Worm (Caenorhabditis elegans) whole organism, young adult: Measurements from ENCODE around the gene C32D5.7.

ENCODE experiments used
- B0019.2 ChIP-seq: fragments of 200-800 bp; sonication (Bioruptor generic); conservative IDR thresholded peaks from 2 replicates; pipeline ENCODE4 v1.3.6; 2022; ENCODE audit warnings: missing genetic modification reagents, missing genetic modification characterization, missing compliant biosample characterization
- C17E4.6 ChIP-seq: fragments of 200-800 bp; sonication (Bioruptor generic); IDR thresholded peaks from 2 replicates; pipeline ENCODE4 v1.3.6; 2022; ENCODE audit warnings: missing genetic modification reagents, missing genetic modification characterization, missing compliant biosample characterization
- F10E7.11 ChIP-seq: sonication (generic microtip); optimal IDR thresholded peaks from 2 replicates; lab custom pipeline; 2017; ENCODE audit warnings: mild to moderate bottlenecking, missing genetic modification characterization, moderate library complexity, missing compliant biosample characterization
- F33H1.4 ChIP-seq: fragments of 200-800 bp; sonication (Bioruptor generic); IDR thresholded peaks from 2 replicates; pipeline ENCODE4 v1.3.6; 2022; ENCODE audit warnings: missing genetic modification reagents, missing genetic modification characterization, missing compliant biosample characterization
- F39B2.1 ChIP-seq: fragments of 200-800 bp; sonication (Bioruptor generic); IDR thresholded peaks from 2 replicates; pipeline ENCODE4 v1.3.6; 2022; ENCODE audit warnings: missing genetic modification reagents, missing genetic modification characterization, missing compliant biosample characterization
- F49E8.2 ChIP-seq: sonication (generic microtip); optimal IDR thresholded peaks from 3 replicates; lab custom pipeline; 2017; ENCODE audit warnings: missing genetic modification characterization, mild to moderate bottlenecking, missing compliant biosample characterization, antibody characterized with exemption, moderate library complexity; ENCODE audit not compliant: insufficient read depth
- F52B5.7 ChIP-seq: sonication (generic microtip); optimal IDR thresholded peaks from 2 replicates; lab custom pipeline; 2016; ENCODE audit warnings: mild to moderate bottlenecking, missing genetic modification characterization, missing compliant biosample characterization
- F55B11.4 ChIP-seq: sonication (generic microtip); optimal IDR thresholded peaks from 2 replicates; lab custom pipeline; 2016; ENCODE audit warnings: missing compliant biosample characterization, missing genetic modification characterization, borderline replicate concordance; ENCODE audit not compliant: insufficient read depth
- F57C9.4 ChIP-seq: sonication (generic microtip); optimal IDR thresholded peaks from 2 replicates; lab custom pipeline; 2017; ENCODE audit warnings: mild to moderate bottlenecking, missing genetic modification characterization, missing compliant biosample characterization
- K11D2.4 ChIP-seq: fragments of 200-800 bp; sonication (Bioruptor generic); IDR thresholded peaks from 2 replicates; pipeline ENCODE4 v1.3.6; 2022; ENCODE audit warnings: missing genetic modification reagents, missing genetic modification characterization, missing compliant biosample characterization
- T07F8.4 ChIP-seq: sonication (generic microtip); optimal IDR thresholded peaks from 2 replicates; lab custom pipeline; 2016; ENCODE audit warnings: mild to moderate bottlenecking, missing genetic modification characterization, moderate library complexity, missing compliant biosample characterization
- Y53F4B.3 ChIP-seq: fragments of 200-800 bp; sonication (Bioruptor generic); IDR thresholded peaks from 2 replicates; pipeline ENCODE4 v1.3.6; 2022; ENCODE audit warnings: missing genetic modification reagents, missing genetic modification characterization, missing compliant biosample characterization
- Y53G8AR.9 ChIP-seq: fragments of 200-800 bp; sonication (Bioruptor generic); conservative IDR thresholded peaks from 2 replicates; pipeline ENCODE4 v1.3.6; 2022; ENCODE audit warnings: missing genetic modification reagents, missing genetic modification characterization, missing compliant biosample characterization
- Y67H2A.10 ChIP-seq: fragments of 200-800 bp; sonication (Bioruptor generic); conservative IDR thresholded peaks from 2 replicates; pipeline ENCODE4 v1.3.6; 2022; ENCODE audit warnings: missing genetic modification reagents, missing genetic modification characterization, missing compliant biosample characterization
- Y95B8A.8 ChIP-seq: fragments of 200-800 bp; sonication (Bioruptor generic); IDR thresholded peaks from 2 replicates; pipeline ENCODE4 v1.3.6; 2022; ENCODE audit warnings: missing genetic modification reagents, missing genetic modification characterization, missing compliant biosample characterization
- akir-1 ChIP-seq: fragments of 200-800 bp; sonication (Bioruptor generic); optimal IDR thresholded peaks from 2 replicates; lab custom pipeline; 2018; ENCODE audit warnings: mild to moderate bottlenecking, missing genetic modification characterization, moderate library complexity, missing compliant biosample characterization
- atf-7 ChIP-seq: sonication (generic microtip); optimal IDR thresholded peaks from 2 replicates; lab custom pipeline; 2017; ENCODE audit warnings: mild to moderate bottlenecking, missing genetic modification characterization, missing compliant biosample characterization
- athp-1 ChIP-seq: sonication (generic microtip); optimal IDR thresholded peaks from 2 replicates; lab custom pipeline; 2017; ENCODE audit warnings: mild to moderate bottlenecking, missing genetic modification characterization, missing compliant biosample characterization
- attf-5 ChIP-seq: fragments of 200-800 bp; sonication (Bioruptor generic); optimal IDR thresholded peaks from 2 replicates; lab custom pipeline; 2018; ENCODE audit warnings: mild to moderate bottlenecking, missing genetic modification characterization, missing compliant biosample characterization
- cebp-1 ChIP-seq, 2 experiments: fragments of 200-800 bp in 1 of 2; sonication (Bioruptor generic) in 1 of 2; sonication (generic microtip) in 1 of 2; IDR thresholded peaks in 1 of 2; optimal IDR thresholded peaks in 1 of 2; 2 replicates each; pipeline versions ENCODE4 v1.3.6 to Lab custom; 2017 to 2022; ENCODE audit warnings: missing compliant biosample characterization in 2 of 2, missing genetic modification characterization in 2 of 2, mild to moderate bottlenecking in 1 of 2, missing genetic modification reagents in 1 of 2, moderate library complexity in 1 of 2
- ceh-27 ChIP-seq: fragments of 200-800 bp; sonication (Bioruptor generic); optimal IDR thresholded peaks from 2 replicates; lab custom pipeline; 2018; ENCODE audit warnings: mild to moderate bottlenecking, missing genetic modification characterization, moderate library complexity, missing compliant biosample characterization
- ceh-79 ChIP-seq: sonication (generic microtip); optimal IDR thresholded peaks from 2 replicates; lab custom pipeline; 2017; ENCODE audit warnings: mild to moderate bottlenecking, missing genetic modification characterization, missing compliant biosample characterization
- dox-1 ChIP-seq: fragments of 200-800 bp; sonication (Bioruptor generic); IDR thresholded peaks from 2 replicates; pipeline ENCODE4 v1.3.6; 2022; ENCODE audit warnings: missing genetic modification reagents, missing genetic modification characterization, missing compliant biosample characterization
- egl-18 ChIP-seq: fragments of 200-800 bp; sonication (Bioruptor generic); IDR thresholded peaks from 2 replicates; pipeline ENCODE4 v1.3.6; 2022; ENCODE audit warnings: missing genetic modification reagents, missing genetic modification characterization, missing compliant biosample characterization
- ekl-4 ChIP-seq: fragments of 200-800 bp; sonication (Bioruptor generic); IDR thresholded peaks from 2 replicates; pipeline ENCODE4 v1.3.6; 2022; ENCODE audit warnings: missing genetic modification reagents, missing genetic modification characterization, missing compliant biosample characterization
- hmg-1.2 ChIP-seq: fragments of 200-800 bp; sonication (Bioruptor generic); IDR thresholded peaks from 2 replicates; pipeline ENCODE4 v1.3.6; 2022; ENCODE audit warnings: missing genetic modification reagents, missing genetic modification characterization, missing compliant biosample characterization
- let-607 ChIP-seq, 2 experiments: fragments of 200-800 bp in 1 of 2; sonication (Bioruptor generic) in 1 of 2; sonication (generic microtip) in 1 of 2; optimal IDR thresholded peaks; 2 replicates each; lab custom pipeline; 2016 to 2018; ENCODE audit warnings: mild to moderate bottlenecking in 2 of 2, missing compliant biosample characterization in 2 of 2, missing genetic modification characterization in 2 of 2, moderate library complexity in 2 of 2, missing genotype in 1 of 2
- lin-40 ChIP-seq: sonication (generic microtip); optimal IDR thresholded peaks from 2 replicates; lab custom pipeline; 2016; ENCODE audit warnings: missing genetic modification characterization, mild to moderate bottlenecking, missing compliant biosample characterization, missing genotype, missing genetic modification reagents
- madf-10 ChIP-seq: sonication (generic microtip); optimal IDR thresholded peaks from 2 replicates; lab custom pipeline; 2016; ENCODE audit warnings: mild to moderate bottlenecking, missing genetic modification characterization, missing compliant biosample characterization
- madf-8 ChIP-seq: fragments of 200-800 bp; sonication (Bioruptor generic); conservative IDR thresholded peaks from 2 replicates; pipeline ENCODE4 v1.3.6; 2022; ENCODE audit warnings: missing genetic modification reagents, missing genetic modification characterization, missing compliant biosample characterization
- mel-28 ChIP-seq: sonication (generic microtip); optimal IDR thresholded peaks from 2 replicates; lab custom pipeline; 2016; ENCODE audit warnings: borderline replicate concordance, mild to moderate bottlenecking, missing genetic modification characterization, missing compliant biosample characterization
- mxl-1 ChIP-seq: sonication (generic microtip); optimal IDR thresholded peaks from 2 replicates; lab custom pipeline; 2016; ENCODE audit warnings: missing genetic modification characterization, missing compliant biosample characterization
- nfya-2 ChIP-seq: fragments of 200-800 bp; sonication (Bioruptor generic); IDR thresholded peaks from 2 replicates; pipeline ENCODE4 v1.3.6; 2022; ENCODE audit warnings: missing genetic modification reagents, missing genetic modification characterization, missing compliant biosample characterization
- nhr-120 ChIP-seq: fragments of 200-800 bp; sonication (Bioruptor generic); IDR thresholded peaks from 2 replicates; pipeline ENCODE4 v1.3.6; 2022; ENCODE audit warnings: missing genetic modification characterization, missing compliant biosample characterization
- nhr-80 ChIP-seq: sonication (generic microtip); optimal IDR thresholded peaks from 2 replicates; lab custom pipeline; 2016; ENCODE audit warnings: missing genetic modification characterization, missing compliant biosample characterization
- nhr-90 ChIP-seq: sonication (generic microtip); optimal IDR thresholded peaks from 2 replicates; lab custom pipeline; 2016; ENCODE audit warnings: missing genotype, mild to moderate bottlenecking, missing genetic modification characterization, missing compliant biosample characterization
- pha-4 ChIP-seq: fragments of 150-350 bp; sonication (generic microtip); optimal IDR thresholded peaks from 2 replicates; lab custom pipeline; 2014; ENCODE audit warnings: missing biosample characterization, missing genetic modification reagents, missing genetic modification characterization
- rcor-1 ChIP-seq: fragments of 200-800 bp; sonication (Bioruptor generic); IDR thresholded peaks from 2 replicates; pipeline ENCODE4 v1.3.6; 2022; ENCODE audit warnings: missing genetic modification reagents, missing genetic modification characterization, missing compliant biosample characterization
- rpc-1 ChIP-seq, 2 experiments: fragments of 150-350 bp in 1 of 2; sonication (generic microtip) in 1 of 2; optimal IDR thresholded peaks; 2 replicates each; lab custom pipeline; 2014 to 2018; ENCODE audit warnings: missing biosample characterization in 1 of 2, missing genetic modification characterization in 1 of 2, missing genetic modification reagents in 1 of 2, missing genotype in 1 of 2
- snpc-1.3 ChIP-seq: sonication (generic microtip); optimal IDR thresholded peaks from 2 replicates; lab custom pipeline; 2017; ENCODE audit warnings: missing genetic modification characterization, mild to moderate bottlenecking, missing compliant biosample characterization, antibody characterized with exemption, moderate library complexity, missing genotype, missing genetic modification reagents; ENCODE audit not compliant: insufficient read depth
- tbx-9 ChIP-seq: sonication (generic microtip); optimal IDR thresholded peaks from 2 replicates; lab custom pipeline; 2016; ENCODE audit warnings: borderline replicate concordance, missing genetic modification characterization, inconsistent platforms, missing compliant biosample characterization
- unc-62 ChIP-seq: fragments of 150-350 bp; optimal IDR thresholded peaks from 2 replicates; lab custom pipeline; 2014; ENCODE audit warnings: missing biosample characterization, missing genetic modification reagents, missing genetic modification characterization
- xnd-1 ChIP-seq: sonication (generic microtip); optimal IDR thresholded peaks from 2 replicates; lab custom pipeline; 2016; ENCODE audit warnings: missing genotype, missing genetic modification reagents, missing genetic modification characterization, missing compliant biosample characterization
- ztf-18 ChIP-seq: sonication (generic microtip); optimal IDR thresholded peaks from 2 replicates; lab custom pipeline; 2016; ENCODE audit warnings: missing genotype, mild to moderate bottlenecking, missing genetic modification characterization, missing compliant biosample characterization
- ztf-22 ChIP-seq: fragments of 200-800 bp; sonication (Bioruptor generic); optimal IDR thresholded peaks from 2 replicates; lab custom pipeline; 2018; ENCODE audit warnings: mild to moderate bottlenecking, missing genetic modification characterization, moderate library complexity, missing compliant biosample characterization

The C32D5.7 gene

DNA sequence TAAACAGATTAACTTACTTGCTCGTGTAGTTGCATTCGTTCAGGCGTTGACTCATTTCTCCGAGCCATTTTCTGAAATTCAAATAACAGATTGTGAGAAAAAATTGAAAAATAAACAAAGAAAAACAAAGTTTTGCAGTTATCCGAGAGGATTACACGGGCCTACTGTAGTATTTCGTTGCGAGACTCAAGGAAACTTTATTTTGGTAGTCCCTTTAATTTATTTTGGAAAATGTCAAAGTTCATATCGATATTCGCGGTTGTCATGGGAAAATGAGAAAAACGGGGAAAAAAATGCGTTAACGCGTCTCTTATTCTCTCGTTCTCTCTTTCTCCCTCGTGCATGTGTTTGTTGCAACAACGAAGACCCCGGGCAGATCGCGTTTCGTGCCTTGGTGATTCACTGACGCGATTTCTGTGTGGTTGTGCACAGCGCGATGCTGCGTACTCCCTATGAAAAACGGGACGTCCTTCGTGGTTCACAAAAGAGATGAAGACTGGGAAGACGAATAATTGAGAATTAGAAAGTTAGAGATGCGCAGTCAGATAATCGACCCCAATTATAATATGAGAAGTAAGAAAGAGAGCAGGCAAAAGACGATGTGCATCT lies 8.5 kb downstream of the C32D5.7 start, which contains the start of gene set-4 (continued):
- TF ChIP-seq tbx-9 (tag; lab: Kevin White, UChicago) (no peak), F49E8.2 (no peak), nfya-2 (GFP tag; lab: Robert Waterston, UW) (no peak), B0019.2 (GFP tag; lab: Robert Waterston, UW) (no peak; the same call in 1 of the 2 replicates), snpc-1.3 (no peak), nhr-120 (GFP tag; lab: Robert Waterston, UW) (no peak), F55B11.4 (no peak), hmg-1.2 (peak; percentile 68), F52B5.7 (no peak)

DNA sequence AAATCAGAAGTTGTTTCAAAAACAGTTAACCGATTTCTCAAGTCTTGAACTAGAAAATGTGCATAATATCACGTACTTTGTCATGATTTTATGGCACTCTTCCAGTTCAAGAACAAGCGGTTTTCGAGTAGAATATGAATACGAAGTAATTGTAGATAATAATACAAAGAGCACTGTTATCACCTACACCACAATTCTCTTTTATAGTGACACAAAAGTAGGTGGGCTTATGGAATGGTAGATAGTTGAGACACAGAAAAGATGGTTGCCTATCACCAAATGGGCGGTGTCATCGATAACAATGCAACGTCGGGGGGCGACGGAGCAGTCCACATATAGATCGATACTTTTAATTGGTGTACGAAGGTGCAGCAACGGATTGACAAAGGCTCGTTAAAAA lies 11.2 kb downstream of the C32D5.7 start:
- TF ChIP-seq Y67H2A.10 (GFP tag; lab: Robert Waterston, UW): no peak
- peak; percentile 62 for TF ChIP-seq ztf-22 (GFP tag; lab: Kevin White, UChicago)
- no peak for TF ChIP-seq ekl-4 (GFP tag; lab: Robert Waterston, UW)
- TF ChIP-seq ceh-79 (tag; lab: Kevin White, UChicago): no peak
- TF ChIP-seq ceh-27 (GFP tag; lab: Kevin White, UChicago): no peak
- no peak for TF ChIP-seq mel-28 (tag; lab: Kevin White, UChicago)
- no peak for TF ChIP-seq F57C9.4 (tag; lab: Kevin White, UChicago)
- no peak for TF ChIP-seq F52B5.7
- no peak for TF ChIP-seq rcor-1 (GFP tag; lab: Robert Waterston, UW)
- TF ChIP-seq Y95B8A.8: no peak
- TF ChIP-seq egl-18 (GFP tag; lab: Robert Waterston, UW): no peak
- TF ChIP-seq athp-1 (tag; lab: Kevin White, UChicago): no peak
- no peak for TF ChIP-seq F10E7.11
- no peak for TF ChIP-seq T07F8.4 (tag; lab: Kevin White, UChicago)
- TF ChIP-seq madf-8 (GFP tag; lab: Robert Waterston, UW): no peak
- TF ChIP-seq nhr-120 (GFP tag; lab: Robert Waterston, UW): no peak
- TF ChIP-seq Y53F4B.3 (GFP tag; lab: Robert Waterston, UW): no peak
- no peak for TF ChIP-seq rpc-1 (optimal IDR thresholded peaks at IDR 0.05; lab: Kevin White, UChicago)
- no peak for TF ChIP-seq rpc-1 (tag; optimal IDR thresholded peaks at IDR 0.05; lab: Kevin White, UChicago)
- no peak for TF ChIP-seq K11D2.4 (GFP tag; lab: Robert Waterston, UW)
- peak; percentile 98 for TF ChIP-seq nhr-80 (tag; lab: Kevin White, UChicago)
- no peak for TF ChIP-seq nfya-2 (GFP tag; lab: Robert Waterston, UW)
- TF ChIP-seq F39B2.1: no peak
- TF ChIP-seq F33H1.4 (GFP tag; lab: Robert Waterston, UW): no peak
- TF ChIP-seq xnd-1 (tag; lab: Kevin White, UChicago): no peak
- no peak for TF ChIP-seq nhr-90
- TF ChIP-seq pha-4 (tag; lab: Kevin White, UChicago): no peak
- TF ChIP-seq C17E4.6 (GFP tag; lab: Robert Waterston, UW): no peak
- peak; percentile 56; the same call in 1 of the 2 replicates for TF ChIP-seq dox-1 (GFP tag; lab: Robert Waterston, UW)
- no peak for TF ChIP-seq akir-1 (GFP tag; lab: Kevin White, UChicago)
- peak; percentile 37 for TF ChIP-seq ztf-18 (tag; lab: Kevin White, UChicago)
- no peak for TF ChIP-seq cebp-1 (GFP tag; IDR thresholded peaks at IDR 0.05; lab: Robert Waterston, UW)
- no peak for TF ChIP-seq cebp-1 (tag; optimal IDR thresholded peaks at IDR 0.05; lab: Kevin White, UChicago)
- TF ChIP-seq madf-10 (tag; lab: Kevin White, UChicago): no peak
- TF ChIP-seq Y53G8AR.9: no peak
- peak in 1 of 2 experiments; percentile 30 for TF ChIP-seq let-607 (tag; optimal IDR thresholded peaks at IDR 0.05; lab: Kevin White, UChicago)
- TF ChIP-seq atf-7 (tag; lab: Kevin White, UChicago): peak; percentile 36
- no peak for TF ChIP-seq unc-62 (GFP tag; lab: Kevin White, UChicago)
- TF ChIP-seq mxl-1 (tag; lab: Kevin White, UChicago): no peak
- peak; percentile 2 for TF ChIP-seq attf-5
- TF ChIP-seq lin-40 (tag; lab: Kevin White, UChicago): no peak
- TF ChIP-seq F49E8.2: no peak
